Worm (Caenorhabditis elegans): ENCODE data around the gene F37C4.6.

The F37C4.6 gene

ce11 chrIV:3867252-3867651 is 10.9 kb downstream of the F37C4.6 start, which contains the start of gene F37C4.4:
Gene F37C4.4 (plus strand): TSS chrIV:3867309.
- no peak for TF ChIP-seq ref-1 (GFP tag; conservative IDR thresholded peaks at IDR 0.05)
- no peak for TF ChIP-seq ztf-23 (GFP tag; IDR thresholded peaks at IDR 0.05)
- no peak for TF ChIP-seq cog-1 (tag; optimal IDR thresholded peaks at IDR 0.05)
- TF ChIP-seq flt-1 (GFP tag; IDR thresholded peaks at IDR 0.05) = no peak

ce11 chrIV:3866018-3866417 is 12.1 kb downstream of the F37C4.6 start:
- no peak for TF ChIP-seq ztf-23 (GFP tag; IDR thresholded peaks at IDR 0.05)
- no peak for TF ChIP-seq med-1 (GFP tag; optimal IDR thresholded peaks at IDR 0.05; ENCODE audit: insufficient read depth)
- TF ChIP-seq klf-2 (GFP tag; conservative IDR thresholded peaks at IDR 0.05) = no peak
- TF ChIP-seq cog-1 (tag; optimal IDR thresholded peaks at IDR 0.05) = no peak
- no peak for TF ChIP-seq ztf-29 (GFP tag; IDR thresholded peaks at IDR 0.05)
- TF ChIP-seq T22C8.4 (GFP tag; IDR thresholded peaks at IDR 0.05) = no peak
- no peak for TF ChIP-seq tab-1 (GFP tag; IDR thresholded peaks at IDR 0.05)
- no peak for TF ChIP-seq ref-1 (GFP tag; conservative IDR thresholded peaks at IDR 0.05)
- no peak for TF ChIP-seq flt-1 (GFP tag; IDR thresholded peaks at IDR 0.05)

- TF ChIP-seq ref-1 (GFP tag; conservative IDR thresholded peaks at IDR 0.05) = no peak
- TF ChIP-seq flt-1 (GFP tag; IDR thresholded peaks at IDR 0.05) = no peak
Observed at ce11 chrIV:3864944-3865343, 13.2 kb downstream of the F37C4.6 start, which contains the start of gene aat-8. Gene aat-8 (minus strand): TSS chrIV:3865044.

- TF ChIP-seq flt-1 (GFP tag; IDR thresholded peaks at IDR 0.05) = no peak
- no peak for TF ChIP-seq klf-2 (GFP tag; conservative IDR thresholded peaks at IDR 0.05)
- no peak for TF ChIP-seq T22C8.4 (GFP tag; IDR thresholded peaks at IDR 0.05)
- TF ChIP-seq tab-1 (GFP tag; IDR thresholded peaks at IDR 0.05) = no peak
- no peak for TF ChIP-seq med-1 (GFP tag; optimal IDR thresholded peaks at IDR 0.05; ENCODE audit: insufficient read depth)
- TF ChIP-seq ztf-23 (GFP tag; IDR thresholded peaks at IDR 0.05) = no peak
- no peak for TF ChIP-seq cog-1 (tag; optimal IDR thresholded peaks at IDR 0.05)
- TF ChIP-seq ref-1 (GFP tag; conservative IDR thresholded peaks at IDR 0.05) = no peak
- no peak for TF ChIP-seq ztf-29 (GFP tag; IDR thresholded peaks at IDR 0.05)
Observed at ce11 chrIV:3862948-3863347, 15.2 kb downstream of the F37C4.6 start.

ce11 chrIV:3860419-3860818 is 17.7 kb downstream of the F37C4.6 start:
- TF ChIP-seq ztf-29 (GFP tag; IDR thresholded peaks at IDR 0.05) (no peak), klf-2 (GFP tag; conservative IDR thresholded peaks at IDR 0.05) (no peak), ztf-23 (GFP tag; IDR thresholded peaks at IDR 0.05) (no peak), ref-1 (GFP tag; conservative IDR thresholded peaks at IDR 0.05) (no peak), flt-1 (GFP tag; IDR thresholded peaks at IDR 0.05) (no peak), T22C8.4 (GFP tag; IDR thresholded peaks at IDR 0.05) (no peak), med-1 (GFP tag; optimal IDR thresholded peaks at IDR 0.05; ENCODE audit: insufficient read depth) (no peak), cog-1 (tag; optimal IDR thresholded peaks at IDR 0.05) (no peak), tab-1 (GFP tag; IDR thresholded peaks at IDR 0.05) (no peak)

ce11 chrIV:3859552-3859951 is 18.6 kb downstream of the F37C4.6 start:
- TF ChIP-seq cog-1 (tag; optimal IDR thresholded peaks at IDR 0.05) (no peak), ztf-29 (GFP tag; IDR thresholded peaks at IDR 0.05) (no peak), T22C8.4 (GFP tag; IDR thresholded peaks at IDR 0.05) (no peak), med-1 (GFP tag; optimal IDR thresholded peaks at IDR 0.05; ENCODE audit: insufficient read depth) (no peak), ztf-23 (GFP tag; IDR thresholded peaks at IDR 0.05) (no peak), tab-1 (GFP tag; IDR thresholded peaks at IDR 0.05) (no peak), flt-1 (GFP tag; IDR thresholded peaks at IDR 0.05) (no peak), klf-2 (GFP tag; conservative IDR thresholded peaks at IDR 0.05) (no peak), ref-1 (GFP tag; conservative IDR thresholded peaks at IDR 0.05) (no peak)

ce11 chrIV:3857999-3858552 is 20.1 kb downstream of the F37C4.6 start:
- no peak for TF ChIP-seq klf-2 (GFP tag; conservative IDR thresholded peaks at IDR 0.05)
- no peak for TF ChIP-seq T22C8.4 (GFP tag; IDR thresholded peaks at IDR 0.05)
- no peak for TF ChIP-seq ztf-23 (GFP tag; IDR thresholded peaks at IDR 0.05)
- TF ChIP-seq tab-1 (GFP tag; IDR thresholded peaks at IDR 0.05) = no peak
- TF ChIP-seq med-1 (GFP tag; optimal IDR thresholded peaks at IDR 0.05; ENCODE audit: insufficient read depth) = no peak
- TF ChIP-seq cog-1 (tag; optimal IDR thresholded peaks at IDR 0.05) = no peak
- no peak for TF ChIP-seq ref-1 (GFP tag; conservative IDR thresholded peaks at IDR 0.05)
- TF ChIP-seq ztf-29 (GFP tag; IDR thresholded peaks at IDR 0.05) = no peak
- no peak for TF ChIP-seq flt-1 (GFP tag; IDR thresholded peaks at IDR 0.05)

- no peak for TF ChIP-seq T22C8.4 (GFP tag; IDR thresholded peaks at IDR 0.05)
- no peak for TF ChIP-seq ref-1 (GFP tag; conservative IDR thresholded peaks at IDR 0.05)
- no peak for TF ChIP-seq cog-1 (tag; optimal IDR thresholded peaks at IDR 0.05)
- no peak for TF ChIP-seq flt-1 (GFP tag; IDR thresholded peaks at IDR 0.05)
- no peak for TF ChIP-seq ztf-29 (GFP tag; IDR thresholded peaks at IDR 0.05)
- no peak for TF ChIP-seq med-1 (GFP tag; optimal IDR thresholded peaks at IDR 0.05; ENCODE audit: insufficient read depth)
- TF ChIP-seq tab-1 (GFP tag; IDR thresholded peaks at IDR 0.05) = no peak
- TF ChIP-seq ztf-23 (GFP tag; IDR thresholded peaks at IDR 0.05) = no peak
- no peak for TF ChIP-seq klf-2 (GFP tag; conservative IDR thresholded peaks at IDR 0.05)
Observed at ce11 chrIV:3856190-3856589, 21.9 kb downstream of the F37C4.6 start.

ce11 chrIV:3855543-3855942 is 22.6 kb downstream of the F37C4.6 start, which contains the start of gene zag-1:
Gene zag-1 (plus strand): TSS chrIV:3855843.
- TF ChIP-seq tab-1 (GFP tag; IDR thresholded peaks at IDR 0.05) (no peak), flt-1 (GFP tag; IDR thresholded peaks at IDR 0.05) (0 out of 2 replicates have a peak, but pooled peaks have one; percentile 14)

- TF ChIP-seq ztf-23 (GFP tag; IDR thresholded peaks at IDR 0.05) (0 out of 2 replicates have a peak, but pooled peaks have one; percentile 28), ref-1 (GFP tag; conservative IDR thresholded peaks at IDR 0.05) (no peak)
Observed at ce11 chrIV:3854606-3855005, 23.5 kb downstream of the F37C4.6 start.
